Worm (Caenorhabditis elegans): ENCODE measurements around the gene ZK673.2.

- TF ChIP-seq gmeb-2 (tag; optimal IDR thresholded peaks at IDR 0.05) (no peak), zip-5 (tag; optimal IDR thresholded peaks at IDR 0.05) (no peak)
Measured at ce11 chrII:10471790-10472189, 23.7 kb downstream of the ZK673.2 start, which contains the start of gene ZK666.2.

Measured in whole organism, late embryonic.